Worm (Caenorhabditis elegans) whole organism, L4/young adult: Measurements from ENCODE around the gene ttr-43.

Experiments
- W03F9.2 ChIP-seq: fragments of 150-350 bp; optimal IDR thresholded peaks from 2 replicates; lab custom pipeline; 2014; ENCODE audit warnings: missing biosample characterization, missing genetic modification characterization
- him-1 ChIP-seq: sonication (generic microtip); optimal IDR thresholded peaks from 2 replicates; lab custom pipeline; 2016; ENCODE audit warnings: missing genotype, missing genetic modification reagents, missing genetic modification characterization, missing compliant biosample characterization

- TF ChIP-seq him-1 (tag; lab: Kevin White, UChicago) (no peak), W03F9.2 (tag; lab: Kevin White, UChicago) (no peak)
Observed at ce11 chrV:12576495-12576947, 14.0 kb downstream of the ttr-43 start, which contains the start of gene grl-23.
